Fruit fly (Drosophila melanogaster): ENCODE results near the gene CG13795.

The CG13795 gene

DNA sequence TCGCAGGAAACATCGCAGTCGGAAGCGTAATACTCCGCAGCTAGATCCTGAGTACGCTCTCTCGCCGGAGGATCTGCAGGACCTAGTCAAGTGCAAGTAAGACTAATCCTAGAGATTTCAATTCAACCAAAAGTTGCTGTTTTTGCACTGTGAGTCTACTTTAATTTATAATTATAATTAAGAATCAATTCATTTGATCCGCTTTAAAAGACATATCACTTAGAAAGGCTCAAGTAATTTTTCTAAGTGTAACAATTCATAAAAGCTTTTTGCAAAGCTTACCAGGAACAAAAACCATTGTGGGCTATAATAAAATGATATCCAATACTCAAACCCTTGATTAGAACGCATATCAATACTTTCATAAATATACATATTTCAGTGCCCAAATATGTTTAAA, 30.7 kb upstream of the CG13795 start (continued):
- TF ChIP-seq CG42726 (GFP tag; IDR thresholded peaks at IDR 0.05; ENCODE audit: partially characterized antibody) (no peak), ken (GFP tag; IDR thresholded peaks at IDR 0.05) (no peak), zen2 (GFP tag; IDR thresholded peaks at IDR 0.05; ENCODE audit: partially characterized antibody) (no peak), NFAT (GFP tag; IDR thresholded peaks at IDR 0.05) (no peak), HLH3B (GFP tag; IDR thresholded peaks at IDR 0.05) (no peak), fd102C (GFP tag; optimal IDR thresholded peaks at IDR 0.05) (no peak), lov (optimal IDR thresholded peaks at IDR 0.05) (no peak), lov (GFP tag; IDR thresholded peaks at IDR 0.05) (no peak), Dip2 (GFP tag; IDR thresholded peaks at IDR 0.05) (no peak), sqz (GFP tag; optimal IDR thresholded peaks at IDR 0.05) (no peak), CG2116 (GFP tag; optimal IDR thresholded peaks at IDR 0.05) (no peak), Ptx1 (GFP tag; IDR thresholded peaks at IDR 0.05) (no peak), CG11085 (GFP tag; IDR thresholded peaks at IDR 0.05) (no peak), twi (tag; optimal IDR thresholded peaks at IDR 0.05) (no peak), CG10274 (GFP tag; optimal IDR thresholded peaks at IDR 0.05) (no peak), Vsx1 (GFP tag; optimal IDR thresholded peaks at IDR 0.05) (no peak), CG17186 (GFP tag; optimal IDR thresholded peaks at IDR 0.05) (no peak), kni (GFP tag; optimal IDR thresholded peaks at IDR 0.05) (no peak), CG11398 (GFP tag; optimal IDR thresholded peaks at IDR 0.05) (no peak), CG34422 (GFP tag; IDR thresholded peaks at IDR 0.05) (0 out of 3 replicates have a peak, but pooled peaks have one; percentile 16), CG11695 (GFP tag; IDR thresholded peaks at IDR 0.05) (no peak; the same call in 2 of the 3 replicates), CG30403 (GFP tag; optimal IDR thresholded peaks at IDR 0.05) (no peak), CG18619 (GFP tag; optimal IDR thresholded peaks at IDR 0.05) (no peak), yki (optimal IDR thresholded peaks at IDR 0.05) (no peak), wor (GFP tag; IDR thresholded peaks at IDR 0.05) (no peak), CG3838 (GFP tag; optimal IDR thresholded peaks at IDR 0.05) (no peak), sd (tag; optimal IDR thresholded peaks at IDR 0.05) (no peak), Hr78 (GFP tag; optimal IDR thresholded peaks at IDR 0.05) (no peak), CkIIα-i1 (GFP tag; IDR thresholded peaks at IDR 0.05) (no peak), Ravus (GFP tag; IDR thresholded peaks at IDR 0.05) (no peak), CG13775 (GFP tag; optimal IDR thresholded peaks at IDR 0.05) (no peak), nau (GFP tag; optimal IDR thresholded peaks at IDR 0.05) (no peak), her (GFP tag; optimal IDR thresholded peaks at IDR 0.05) (no peak), CG15269 (tag; optimal IDR thresholded peaks at IDR 0.05) (peak; percentile 30), CG2120 (GFP tag; optimal IDR thresholded peaks at IDR 0.05) (peak; percentile 20), Sin3A (optimal IDR thresholded peaks at IDR 0.05) (no peak), CG33213 (GFP tag; optimal IDR thresholded peaks at IDR 0.05) (no peak), ase (GFP tag; IDR thresholded peaks at IDR 0.05) (0 out of 3 replicates have a peak, but pooled peaks have one; percentile 28), Hmr (GFP tag; optimal IDR thresholded peaks at IDR 0.05) (no peak), CG10209 (GFP tag; optimal IDR thresholded peaks at IDR 0.05) (no peak), Dip3 (GFP tag; optimal IDR thresholded peaks at IDR 0.05) (no peak), Rfx (GFP tag; IDR thresholded peaks at IDR 0.05) (0 out of 2 replicates have a peak, but pooled peaks have one; percentile 14), amos (GFP tag; IDR thresholded peaks at IDR 0.05; ENCODE audit: partially characterized antibody) (no peak), CG13287 (GFP tag; IDR thresholded peaks at IDR 0.05; ENCODE audit: partially characterized antibody) (no peak), shn (GFP tag; optimal IDR thresholded peaks at IDR 0.05) (no peak), Abd-B (GFP tag; optimal IDR thresholded peaks at IDR 0.05) (no peak), peb (GFP tag; IDR thresholded peaks at IDR 0.05) (no peak), CG43689 (GFP tag; IDR thresholded peaks at IDR 0.05) (0 out of 2 replicates have a peak, but pooled peaks have one; percentile 6), Deaf1 (tag; optimal IDR thresholded peaks at IDR 0.05) (no peak), ssp (GFP tag; IDR thresholded peaks at IDR 0.05) (no peak), lmd (GFP tag; IDR thresholded peaks at IDR 0.05) (peak; percentile 22; the same call in 1 of the 2 replicates), CG10979 (tag; optimal IDR thresholded peaks at IDR 0.05) (no peak)
